Worm (Caenorhabditis elegans) whole organism, L3 larva: ENCODE measurements around the gene fbxa-84.

ENCODE experiments used
- aly-2 ChIP-seq: fragments of 150-350 bp; optimal IDR thresholded peaks from 2 replicates; lab custom pipeline; 2014; ENCODE audit warnings: missing biosample characterization, missing genetic modification characterization
- egl-27 ChIP-seq: sonication (generic microtip); optimal IDR thresholded peaks from 4 replicates; lab custom pipeline; 2017; ENCODE audit warnings: missing biosample characterization, missing genetic modification reagents, missing genetic modification characterization
- nfya-1 ChIP-seq: sonication (generic microtip); optimal IDR thresholded peaks from 2 replicates; lab custom pipeline; 2017; ENCODE audit warnings: missing genetic modification characterization, mild to moderate bottlenecking, missing compliant biosample characterization, antibody characterized with exemption, moderate library complexity; ENCODE audit not compliant: insufficient read depth
- nhr-12 ChIP-seq: fragments of 150-350 bp; optimal IDR thresholded peaks from 2 replicates; lab custom pipeline; 2014; ENCODE audit warnings: missing biosample characterization, missing genetic modification characterization
- nhr-25 ChIP-seq: sonication (generic microtip); optimal IDR thresholded peaks from 2 replicates; lab custom pipeline; 2017; ENCODE audit warnings: missing biosample characterization, missing genetic modification characterization
- snpc-4 ChIP-seq: fragments of 150-350 bp; optimal IDR thresholded peaks from 2 replicates; lab custom pipeline; 2014; ENCODE audit warnings: missing biosample characterization, missing genetic modification characterization
- unc-39 ChIP-seq: sonication (generic microtip); optimal IDR thresholded peaks from 4 replicates; lab custom pipeline; 2017; ENCODE audit warnings: missing biosample characterization, missing genetic modification characterization
- ztf-4 ChIP-seq: fragments of 150-350 bp; optimal IDR thresholded peaks from 2 replicates; lab custom pipeline; 2014; ENCODE audit warnings: missing biosample characterization, missing genetic modification characterization

fbxa-84 gene

ce11 chrV:15232200-15232599, 50.0 kb downstream of the fbxa-84 start, which contains the start of gene srw-13:
srw-13 (plus strand) TSS chrV:15232500.
- TF ChIP-seq aly-2 (tag; lab: Kevin White, UChicago) (no peak), egl-27 (tag; lab: Kevin White, UChicago) (no peak), snpc-4 (no peak), ztf-4 (tag; lab: Kevin White, UChicago) (no peak), nhr-12 (no peak), nfya-1 (tag; lab: Kevin White, UChicago) (no peak), unc-39 (tag; lab: Kevin White, UChicago) (no peak), nhr-25 (no peak)
- TF ChIP-seq, all 47 proteins: peak for 0
